Worm (Caenorhabditis elegans) whole organism, L2 larva: ENCODE measurements around the gene sdhb-1.

ENCODE experiments used
- C34F6.9 ChIP-seq: fragments of 150-350 bp; optimal IDR thresholded peaks from 2 replicates; lab custom pipeline; 2014; ENCODE audit warnings: missing biosample characterization, missing genetic modification characterization
- F13H6.1 ChIP-seq: sonication (generic microtip); optimal IDR thresholded peaks from 2 replicates; lab custom pipeline; 2016; ENCODE audit warnings: missing genetic modification characterization, missing compliant biosample characterization
- R02D3.7 ChIP-seq: fragments of 150-350 bp; optimal IDR thresholded peaks from 2 replicates; lab custom pipeline; 2014; ENCODE audit warnings: missing biosample characterization, missing genetic modification characterization
- Y55F3AM.14 ChIP-seq: fragments of 200-800 bp; sonication (Bioruptor generic); optimal IDR thresholded peaks from 2 replicates; lab custom pipeline; 2018; ENCODE audit warnings: mild to moderate bottlenecking, missing genetic modification characterization, missing compliant biosample characterization
- ZK546.5 ChIP-seq: sonication (generic microtip); optimal IDR thresholded peaks from 2 replicates; lab custom pipeline; 2017; ENCODE audit warnings: missing biosample characterization, missing genetic modification characterization
- alr-1 ChIP-seq: fragments of 150-350 bp; optimal IDR thresholded peaks from 2 replicates; lab custom pipeline; 2014; ENCODE audit warnings: missing biosample characterization, missing genetic modification characterization
- ceh-82 ChIP-seq: fragments of 150-350 bp; optimal IDR thresholded peaks from 2 replicates; lab custom pipeline; 2014; ENCODE audit warnings: missing biosample characterization, missing genetic modification characterization
- dmd-4 ChIP-seq: sonication (generic microtip); optimal IDR thresholded peaks from 2 replicates; lab custom pipeline; 2017; ENCODE audit warnings: missing biosample characterization, missing genetic modification characterization
- egl-27 ChIP-seq: sonication (generic microtip); optimal IDR thresholded peaks from 3 replicates; lab custom pipeline; 2017; ENCODE audit warnings: missing biosample characterization, missing genetic modification reagents, missing genetic modification characterization
- elt-1 ChIP-seq: fragments of 150-350 bp; optimal IDR thresholded peaks from 2 replicates; lab custom pipeline; 2014; ENCODE audit warnings: missing biosample characterization, missing genetic modification characterization
- elt-3 ChIP-seq: sonication (generic microtip); optimal IDR thresholded peaks from 2 replicates; lab custom pipeline; 2017; ENCODE audit warnings: missing biosample characterization, missing genetic modification characterization
- fos-1 ChIP-seq: fragments of 150-350 bp; optimal IDR thresholded peaks from 2 replicates; lab custom pipeline; 2014; ENCODE audit warnings: missing biosample characterization, missing genetic modification characterization
- lin-11 ChIP-seq: fragments of 150-350 bp; sonication (generic microtip); optimal IDR thresholded peaks from 2 replicates; lab custom pipeline; 2014; ENCODE audit warnings: missing biosample characterization, missing genetic modification characterization, inconsistent platforms, mixed read lengths
- lin-13 ChIP-seq: fragments of 150-350 bp; optimal IDR thresholded peaks from 2 replicates; lab custom pipeline; 2014; ENCODE audit warnings: missing biosample characterization, missing genetic modification reagents, missing genetic modification characterization
- lin-39 ChIP-seq: fragments of 150-350 bp; optimal IDR thresholded peaks from 2 replicates; lab custom pipeline; 2014; ENCODE audit warnings: missing biosample characterization, missing genetic modification reagents, missing genetic modification characterization
- lsy-2 ChIP-seq, 2 experiments: fragments of 150-350 bp in 1 of 2; sonication (generic microtip) in 1 of 2; optimal IDR thresholded peaks; 2 replicates each; lab custom pipeline; 2014 to 2017; ENCODE audit warnings: missing biosample characterization in 2 of 2, missing genetic modification characterization in 2 of 2
- mdl-1 ChIP-seq, 2 experiments: fragments of 150-350 bp in 1 of 2; sonication (generic microtip) in 1 of 2; optimal IDR thresholded peaks; 2 replicates each; lab custom pipeline; 2017; ENCODE audit warnings: missing biosample characterization in 2 of 2, missing genetic modification characterization in 2 of 2
- nhr-10 ChIP-seq: sonication (generic microtip); optimal IDR thresholded peaks from 2 replicates; lab custom pipeline; 2017; ENCODE audit warnings: missing biosample characterization, missing genetic modification characterization
- nhr-12 ChIP-seq: fragments of 150-350 bp; optimal IDR thresholded peaks from 2 replicates; lab custom pipeline; 2014; ENCODE audit warnings: missing biosample characterization, missing genetic modification characterization
- nhr-129 ChIP-seq: fragments of 150-350 bp; optimal IDR thresholded peaks from 2 replicates; lab custom pipeline; 2014; ENCODE audit warnings: missing biosample characterization, missing genetic modification characterization
- nhr-21 ChIP-seq: fragments of 150-350 bp; optimal IDR thresholded peaks from 2 replicates; lab custom pipeline; 2014; ENCODE audit warnings: missing biosample characterization, missing genetic modification characterization
- nhr-25 ChIP-seq: fragments of 150-350 bp; sonication (generic microtip); optimal IDR thresholded peaks from 3 replicates; lab custom pipeline; 2014; ENCODE audit warnings: missing biosample characterization, missing genetic modification characterization
- nhr-77 ChIP-seq: fragments of 150-350 bp; optimal IDR thresholded peaks from 2 replicates; lab custom pipeline; 2014; ENCODE audit warnings: missing biosample characterization, missing genetic modification characterization
- peb-1 ChIP-seq: fragments of 150-350 bp; optimal IDR thresholded peaks from 2 replicates; lab custom pipeline; 2014; ENCODE audit warnings: missing biosample characterization, missing genetic modification characterization
- sem-4 ChIP-seq: fragments of 150-350 bp; optimal IDR thresholded peaks from 2 replicates; lab custom pipeline; 2014; ENCODE audit warnings: missing biosample characterization, missing genetic modification reagents, missing genetic modification characterization
- skn-1 ChIP-seq: sonication (generic microtip); optimal IDR thresholded peaks from 2 replicates; lab custom pipeline; 2017; ENCODE audit warnings: missing biosample characterization, missing genetic modification characterization
- sma-3 ChIP-seq: sonication (generic microtip); optimal IDR thresholded peaks from 2 replicates; lab custom pipeline; 2016; ENCODE audit warnings: missing genetic modification reagents, missing genetic modification characterization, missing compliant biosample characterization
- unc-39 ChIP-seq: fragments of 150-350 bp; optimal IDR thresholded peaks from 2 replicates; lab custom pipeline; 2014; ENCODE audit warnings: missing biosample characterization, missing genetic modification characterization
- unc-55 ChIP-seq: fragments of 150-350 bp; sonication (generic microtip); optimal IDR thresholded peaks from 3 replicates; lab custom pipeline; 2014; ENCODE audit warnings: missing biosample characterization, missing genetic modification reagents, missing genetic modification characterization
- unc-62 ChIP-seq: fragments of 150-350 bp; optimal IDR thresholded peaks from 2 replicates; lab custom pipeline; 2014; ENCODE audit warnings: missing biosample characterization, missing genetic modification reagents, missing genetic modification characterization
- zag-1 ChIP-seq: fragments of 150-350 bp; optimal IDR thresholded peaks from 2 replicates; lab custom pipeline; 2014; ENCODE audit warnings: missing biosample characterization, missing genetic modification characterization
- ztf-11 ChIP-seq: sonication (generic microtip); optimal IDR thresholded peaks from 2 replicates; lab custom pipeline; 2017; ENCODE audit warnings: missing biosample characterization, missing genetic modification characterization
- ztf-4 ChIP-seq: fragments of 150-350 bp; optimal IDR thresholded peaks from 2 replicates; lab custom pipeline; 2014; ENCODE audit warnings: missing biosample characterization, missing genetic modification characterization

sdhb-1 gene

DNA sequence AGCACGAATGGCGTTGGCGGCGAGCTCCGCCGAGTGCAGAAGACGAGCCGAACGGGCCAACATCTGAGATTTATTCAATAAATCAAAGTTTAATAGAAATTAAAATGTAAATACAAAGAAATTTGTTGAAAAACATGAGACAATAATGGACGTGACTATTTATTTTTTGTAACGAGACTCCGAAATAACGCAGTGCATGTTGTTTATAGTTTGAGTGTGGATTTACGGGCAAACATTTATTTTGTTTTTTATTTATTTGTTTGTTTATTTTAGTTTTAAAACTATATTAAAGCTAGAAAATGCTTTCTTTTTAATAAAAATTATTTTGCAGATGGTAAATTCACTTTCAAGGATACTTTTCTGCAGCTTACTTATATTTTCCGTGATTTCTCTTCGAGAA, at the start of gene sdhb-1, which contains the start of gene cup-15:
TSS of gene sdhb-1 (minus strand) at position 63 of the 400 bp plus-strand sequence.
TSS of gene cup-15 (plus strand) at position 332 of the 400 bp plus-strand sequence.
- TF ChIP-seq lsy-2 (tag; optimal IDR thresholded peaks at IDR 0.05; lab: Kevin White, UChicago): peak in 1 of 2 experiments; percentile 47
- peak; percentile 57 for TF ChIP-seq unc-55
- TF ChIP-seq R02D3.7 (tag; lab: Kevin White, UChicago): peak; percentile 40
- peak; percentile 38 for TF ChIP-seq C34F6.9 (tag; lab: Kevin White, UChicago)
- TF ChIP-seq skn-1 (tag; lab: Kevin White, UChicago): no peak
- TF ChIP-seq, all 48 proteins: peak for 4

DNA sequence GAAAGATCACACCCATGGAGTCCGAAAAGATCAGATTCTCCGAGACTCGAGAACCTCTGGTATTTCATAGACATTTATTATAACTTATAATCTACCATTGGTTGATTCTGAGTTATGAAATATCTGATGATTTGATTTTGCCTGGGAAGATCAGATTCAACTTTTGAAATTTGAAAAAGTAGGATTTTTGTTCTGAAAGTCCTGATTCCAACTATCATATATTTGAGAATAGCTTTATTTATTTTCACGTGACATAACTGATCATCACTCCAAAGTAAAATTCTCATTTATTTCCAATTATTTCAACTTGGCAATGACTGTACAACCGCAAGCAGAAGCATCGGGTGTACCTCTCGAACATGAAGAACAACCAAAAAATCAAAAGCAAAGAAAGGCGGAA, 47.2 kb upstream of the sdhb-1 start, which contains the start of gene Y51B9A.7:
TSS of gene Y51B9A.7 (plus strand) at position 301 of the 400 bp plus-strand sequence.
- TF ChIP-seq egl-27: no peak
- TF ChIP-seq ZK546.5 (tag; lab: Kevin White, UChicago): no peak
- no peak for TF ChIP-seq nhr-77 (tag; lab: Kevin White, UChicago)
- TF ChIP-seq Y55F3AM.14 (GFP tag; lab: Kevin White, UChicago): no peak
- TF ChIP-seq elt-3: no peak
- TF ChIP-seq F13H6.1 (tag; lab: Kevin White, UChicago): no peak
- TF ChIP-seq nhr-129 (tag; lab: Kevin White, UChicago): no peak

DNA sequence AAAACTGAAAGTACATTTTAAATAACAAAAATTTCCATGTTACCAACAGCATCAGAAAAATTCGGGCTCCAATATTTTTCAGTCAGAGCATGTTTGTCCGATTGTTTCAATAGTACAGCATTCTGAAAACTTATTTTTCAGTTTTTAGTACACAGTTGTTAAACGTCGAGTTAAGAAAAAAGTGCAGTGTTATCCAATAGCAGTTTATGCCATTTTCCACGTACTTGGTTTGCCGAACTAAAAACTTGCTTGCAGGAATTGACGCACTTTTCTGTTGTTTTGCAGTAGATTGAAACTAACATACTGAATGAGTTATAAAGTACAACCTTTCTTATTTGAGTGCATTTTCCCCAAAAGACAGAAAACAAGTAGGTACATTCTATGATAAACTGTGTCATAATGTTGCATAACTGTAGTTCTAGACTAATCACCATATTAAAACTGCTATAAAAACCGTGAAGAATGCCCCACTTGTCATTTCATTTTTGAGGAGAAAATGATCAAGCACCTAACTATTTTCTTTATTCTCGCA, 45.9 kb upstream of the sdhb-1 start, which contains the start of the genes Y51B9A.14 and Y51B9A.8:
TSS of gene Y51B9A.14 (minus strand) at position 101 of the 532 bp plus-strand sequence.
TSS of gene Y51B9A.8 (plus strand) at position 482 of the 532 bp plus-strand sequence.
- TF ChIP-seq lin-13 (GFP tag; lab: Kevin White, UChicago) (no peak), lin-11 (no peak), dmd-4 (no peak), fos-1 (tag; lab: Kevin White, UChicago) (no peak), unc-62 (GFP tag; lab: Kevin White, UChicago) (no peak), ceh-82 (tag; lab: Kevin White, UChicago) (no peak), sma-3 (no peak), nhr-21 (tag; lab: Kevin White, UChicago) (no peak), zag-1 (no peak), skn-1 (tag; lab: Kevin White, UChicago) (no peak), alr-1 (tag; lab: Kevin White, UChicago) (no peak), R02D3.7 (tag; lab: Kevin White, UChicago) (no peak), elt-1 (tag; lab: Kevin White, UChicago) (no peak), sem-4 (no peak)

DNA sequence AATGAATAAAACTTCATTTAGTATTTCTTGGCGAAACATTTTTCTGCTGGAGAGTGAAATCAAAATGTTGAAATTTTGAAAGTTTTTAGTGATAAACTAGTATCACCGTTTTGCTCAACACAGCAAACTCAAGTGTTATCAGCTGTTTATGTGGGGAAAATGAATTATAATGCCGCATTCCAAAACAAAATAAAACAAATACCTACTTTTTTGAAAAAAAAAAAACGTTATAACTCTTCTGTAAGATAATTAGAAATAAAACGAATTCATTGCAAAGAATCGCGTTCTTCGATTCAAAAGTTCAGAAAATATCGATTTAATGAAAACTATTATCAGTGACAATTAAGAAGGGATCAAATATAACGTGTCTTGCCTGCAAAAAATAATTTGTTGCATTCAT, 45.0 kb upstream of the sdhb-1 start, which contains the start of gene Y51B9A.9:
TSS of gene Y51B9A.9 (minus strand) at position 101 of the 400 bp plus-strand sequence.
- TF ChIP-seq elt-1 (tag; lab: Kevin White, UChicago) (no peak), unc-39 (tag; lab: Kevin White, UChicago) (no peak), ztf-4 (tag; lab: Kevin White, UChicago) (no peak), lin-39 (no peak)

DNA sequence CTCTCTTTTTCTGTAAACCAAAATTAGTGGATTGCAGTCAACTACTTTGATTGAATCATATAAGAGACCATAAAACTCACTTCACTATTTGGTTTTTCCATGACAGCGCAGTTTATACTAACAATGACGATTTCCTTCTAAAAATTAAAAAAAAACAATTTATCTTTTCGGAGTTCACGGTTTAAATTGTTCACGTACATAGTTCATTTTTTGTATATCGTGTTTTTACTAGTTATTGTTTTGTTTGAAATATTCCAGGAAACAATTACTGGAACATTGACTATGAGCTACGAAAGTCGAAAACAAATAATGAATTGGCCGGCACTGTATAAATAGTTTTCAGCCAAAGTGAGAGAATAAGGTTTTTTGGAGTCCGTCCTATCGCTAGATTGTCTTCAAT, 40.2 kb upstream of the sdhb-1 start, which contains the start of gene lido-17:
TSS of gene lido-17 (minus strand) at position 101 of the 400 bp plus-strand sequence.
- TF ChIP-seq nhr-12 (tag; lab: Kevin White, UChicago): no peak
- TF ChIP-seq peb-1 (tag; lab: Kevin White, UChicago): no peak
- no peak for TF ChIP-seq mdl-1 (tag; optimal IDR thresholded peaks at IDR 0.05; lab: Kevin White, UChicago)
- no peak for TF ChIP-seq lin-11
- no peak for TF ChIP-seq nhr-25 (tag; lab: Kevin White, UChicago)
- TF ChIP-seq elt-3: no peak
- no peak for TF ChIP-seq Y55F3AM.14 (GFP tag; lab: Kevin White, UChicago)
- no peak for TF ChIP-seq ztf-11 (tag; lab: Kevin White, UChicago)
- TF ChIP-seq unc-55: no peak
- TF ChIP-seq lin-39: no peak
- no peak for TF ChIP-seq nhr-10 (tag; lab: Kevin White, UChicago)
- no peak for TF ChIP-seq ZK546.5 (tag; lab: Kevin White, UChicago)
- TF ChIP-seq F13H6.1 (tag; lab: Kevin White, UChicago): no peak
